Worm (Caenorhabditis elegans): ENCODE measurements around the gene nhr-95.

DNA sequence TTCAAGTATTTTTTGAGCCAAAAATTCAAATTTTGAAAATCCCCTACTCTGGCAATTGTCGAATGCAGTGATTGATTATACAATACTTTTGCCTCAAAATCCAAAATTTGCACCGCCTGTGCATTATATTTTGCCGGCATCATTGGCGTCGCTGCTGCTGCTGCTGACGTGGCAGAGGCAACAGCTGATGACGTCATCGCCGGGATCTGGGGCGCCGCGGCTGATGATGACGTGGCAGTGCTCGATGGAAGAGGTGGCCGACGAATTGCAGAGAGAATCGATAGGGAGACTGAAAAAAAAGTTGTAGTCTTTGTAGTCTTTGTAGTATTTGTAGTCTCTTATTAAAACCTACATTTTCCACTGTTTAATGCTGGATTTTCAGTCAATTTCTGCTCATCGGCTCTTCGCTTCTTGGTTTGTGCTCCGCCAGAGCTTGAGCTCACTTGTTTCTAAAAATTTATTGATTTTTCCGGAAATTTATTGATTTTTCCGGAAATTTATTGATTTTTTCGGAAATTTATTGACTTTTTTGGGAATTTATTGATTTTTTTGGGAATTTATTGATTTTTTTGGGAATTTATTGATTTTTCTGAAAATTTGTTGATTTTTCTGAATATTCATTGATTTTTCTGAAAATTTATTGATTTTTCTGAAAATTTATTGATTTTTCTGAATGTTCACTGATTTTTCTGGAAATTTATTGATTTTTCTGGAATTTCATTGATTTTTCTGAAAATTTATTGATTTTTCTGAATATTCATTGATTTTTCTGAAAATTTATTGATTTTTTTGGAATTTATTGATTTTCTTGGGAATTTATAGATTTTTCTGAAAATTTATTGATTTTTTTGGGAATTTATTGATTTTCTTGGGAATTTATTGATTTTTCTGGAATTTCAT lies 38.6 kb upstream of the nhr-95 start:
- TF ChIP-seq nhr-12 (tag; optimal IDR thresholded peaks at IDR 0.05) (no peak), nhr-67 (tag; optimal IDR thresholded peaks at IDR 0.05) (no peak), elt-1 (tag; optimal IDR thresholded peaks at IDR 0.05) (no peak), ama-1 (optimal IDR thresholded peaks at IDR 0.05) (no peak), nfya-1 (tag; optimal IDR thresholded peaks at IDR 0.05; ENCODE audit: insufficient read depth) (no peak)
